Worm (Caenorhabditis elegans): Measurements from ENCODE around the gene K09C8.2.
A peak's percentile ranks its signal among the peaks of the same experiment; 100 is the strongest.

Gene K09C8.2

DNA sequence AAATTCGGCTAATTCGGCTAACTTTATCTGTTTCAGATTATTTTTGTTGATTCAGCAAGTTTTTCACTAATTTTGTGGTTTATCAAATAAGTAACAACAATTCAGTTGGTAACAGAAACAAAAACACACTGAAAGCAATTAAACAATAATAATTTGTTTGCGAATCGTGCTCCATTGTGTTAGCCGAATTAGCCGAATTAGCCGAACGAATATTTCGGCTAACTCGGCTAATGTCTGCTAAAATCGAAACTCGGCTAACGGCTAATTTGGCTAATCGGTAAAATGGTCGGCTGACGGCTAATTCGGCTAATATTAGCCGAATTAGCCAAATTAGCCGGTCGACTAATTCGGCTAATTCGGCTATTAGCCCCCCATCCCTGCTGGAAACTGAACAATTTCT, 44.5 kb downstream of the K09C8.2 start (continued):
- no peak for TF ChIP-seq hlh-11 (tag; optimal IDR thresholded peaks at IDR 0.05)

DNA sequence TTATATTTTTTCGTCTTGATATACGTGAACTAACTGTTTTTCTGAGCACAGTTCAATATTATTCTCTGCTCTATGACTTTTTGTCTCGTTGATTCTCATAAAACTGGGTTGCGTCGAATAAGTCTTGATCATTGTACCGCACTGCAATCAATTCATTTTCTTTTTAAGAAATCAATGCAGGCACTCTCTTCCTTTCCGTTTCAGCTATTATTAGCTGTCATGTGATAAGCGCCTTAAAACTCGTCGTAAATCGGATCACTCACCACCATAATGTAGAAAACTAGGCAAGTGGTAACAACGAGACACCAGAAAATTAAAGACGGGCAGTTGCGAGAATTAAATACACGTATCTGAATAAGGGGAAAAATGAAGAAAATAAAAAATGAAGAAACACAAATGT, 48.2 kb downstream of the K09C8.2 start:
- TF ChIP-seq daf-16 (GFP tag; optimal IDR thresholded peaks at IDR 0.05): no peak
- TF ChIP-seq daf-16 (tag; optimal IDR thresholded peaks at IDR 0.05): peak; percentile 63
- TF ChIP-seq spr-3 (GFP tag; optimal IDR thresholded peaks at IDR 0.05): no peak
- TF ChIP-seq nhr-10 (tag; optimal IDR thresholded peaks at IDR 0.05): no peak
- TF ChIP-seq unc-39 (tag; optimal IDR thresholded peaks at IDR 0.05): no peak
- peak; percentile 59 for TF ChIP-seq dve-1 (tag; optimal IDR thresholded peaks at IDR 0.05; ENCODE audit: insufficient read depth)
- peak; percentile 20; the same call in 1 of the 2 replicates for TF ChIP-seq php-3 (GFP tag; IDR thresholded peaks at IDR 0.05)
- TF ChIP-seq lin-39 (tag; optimal IDR thresholded peaks at IDR 0.05): no peak
- no peak for TF ChIP-seq nhr-48 (tag; optimal IDR thresholded peaks at IDR 0.05)
- no peak for TF ChIP-seq ztf-7 (tag; optimal IDR thresholded peaks at IDR 0.05)
- TF ChIP-seq hlh-30 (tag; optimal IDR thresholded peaks at IDR 0.05; ENCODE audit: insufficient read depth): peak; percentile 8
- TF ChIP-seq aly-2 (tag; optimal IDR thresholded peaks at IDR 0.05): no peak
- no peak for TF ChIP-seq jun-1 (tag; optimal IDR thresholded peaks at IDR 0.05)
- no peak for TF ChIP-seq ZK546.5 (tag; optimal IDR thresholded peaks at IDR 0.05)
- peak; percentile 21 for TF ChIP-seq nhr-28 (tag; optimal IDR thresholded peaks at IDR 0.05)
- TF ChIP-seq F10B5.3 (tag; optimal IDR thresholded peaks at IDR 0.05): no peak
- peak; percentile 47 for TF ChIP-seq hlh-11 (tag; optimal IDR thresholded peaks at IDR 0.05)
- peak; percentile 49 for TF ChIP-seq dmd-6 (GFP tag; IDR thresholded peaks at IDR 0.05)

DNA sequence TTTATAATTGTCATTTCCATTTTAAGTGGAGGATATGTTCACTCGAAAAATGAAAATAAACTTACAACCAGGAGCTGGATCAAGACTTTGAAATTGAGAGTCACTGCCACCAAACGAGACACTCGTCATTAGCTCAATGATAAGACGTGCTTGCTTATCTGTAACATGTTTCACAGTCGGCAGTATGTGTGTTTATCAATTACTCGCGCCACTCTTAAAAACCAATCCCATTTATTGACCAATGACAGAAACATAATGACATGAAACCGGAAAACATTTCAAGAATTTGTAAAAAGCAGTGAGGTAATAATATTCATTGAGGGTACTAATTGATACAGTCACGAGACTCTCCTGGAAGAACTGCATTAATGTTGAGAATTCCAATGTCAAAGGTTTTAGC, 48.8 kb downstream of the K09C8.2 start, which contains the start of gene del-5:
Gene del-5, minus strand, starts transcription at position 130 of the 400 bp plus-strand sequence.
- TF ChIP-seq nhr-42 (GFP tag; IDR thresholded peaks at IDR 0.05) (no peak), nhr-6 (tag; optimal IDR thresholded peaks at IDR 0.05) (no peak), ztf-7 (tag; optimal IDR thresholded peaks at IDR 0.05) (peak; percentile 24), dve-1 (tag; optimal IDR thresholded peaks at IDR 0.05; ENCODE audit: insufficient read depth) (peak; percentile 70), mxl-3 (GFP tag; optimal IDR thresholded peaks at IDR 0.05) (peak; percentile 13), daf-16 (GFP tag; optimal IDR thresholded peaks at IDR 0.05) (no peak), daf-16 (tag; optimal IDR thresholded peaks at IDR 0.05) (peak; percentile 95), nhr-11 (tag; optimal IDR thresholded peaks at IDR 0.05) (no peak), zag-1 (tag; optimal IDR thresholded peaks at IDR 0.05) (no peak), hlh-30 (tag; optimal IDR thresholded peaks at IDR 0.05; ENCODE audit: insufficient read depth) (peak; percentile 16), Y105C5A.15 (GFP tag; IDR thresholded peaks at IDR 0.05) (no peak), pqm-1 (tag; optimal IDR thresholded peaks at IDR 0.05) (peak; percentile 89), tra-1 (GFP tag; IDR thresholded peaks at IDR 0.05) (peak; percentile 54; the same call in 1 of the 2 replicates), ceh-62 (tag; optimal IDR thresholded peaks at IDR 0.05) (no peak), hlh-11 (tag; optimal IDR thresholded peaks at IDR 0.05) (peak; percentile 73), nhr-28 (tag; optimal IDR thresholded peaks at IDR 0.05) (peak; percentile 41), nhr-77 (tag; optimal IDR thresholded peaks at IDR 0.05) (peak; percentile 58), dmd-6 (GFP tag; IDR thresholded peaks at IDR 0.05) (peak; percentile 78), php-3 (GFP tag; IDR thresholded peaks at IDR 0.05) (peak; percentile 57; the same call in 1 of the 2 replicates), lin-1 (GFP tag; IDR thresholded peaks at IDR 0.05) (peak; percentile 67; the same call in 1 of the 2 replicates)

DNA sequence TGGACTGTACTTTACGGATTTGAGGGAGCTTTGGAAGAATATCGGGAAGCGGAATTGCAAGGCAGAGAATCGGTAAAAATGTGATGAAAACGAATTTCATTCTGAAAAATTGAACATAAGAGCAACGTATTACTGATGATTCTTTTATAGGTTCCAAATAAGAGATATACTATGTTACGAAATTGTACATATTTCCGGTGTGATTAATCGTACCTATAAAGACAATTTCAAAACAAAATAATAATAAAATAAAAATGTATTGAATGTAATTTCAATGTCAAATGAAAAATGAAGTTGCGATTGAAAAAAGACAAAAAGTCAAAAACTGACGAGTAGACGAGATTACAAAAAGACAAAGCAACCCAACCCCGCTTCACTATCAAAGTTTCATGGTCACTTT, 49.7 kb downstream of the K09C8.2 start, which contains the start of gene ttr-31:
Gene ttr-31, minus strand, starts transcription at position 101 of the 400 bp plus-strand sequence.
- TF ChIP-seq zip-2 (tag; optimal IDR thresholded peaks at IDR 0.05) (no peak), dmd-8 (GFP tag; IDR thresholded peaks at IDR 0.05) (no peak), zfp-2 (tag; optimal IDR thresholded peaks at IDR 0.05) (no peak), F49E8.2 (tag; optimal IDR thresholded peaks at IDR 0.05; ENCODE audit: borderline replicate concordance) (no peak), nhr-111 (GFP tag; optimal IDR thresholded peaks at IDR 0.05) (no peak), ceh-28 (tag; optimal IDR thresholded peaks at IDR 0.05) (no peak), fkh-10 (GFP tag; optimal IDR thresholded peaks at IDR 0.05) (no peak), madf-5 (GFP tag; IDR thresholded peaks at IDR 0.05) (no peak), ztf-7 (tag; optimal IDR thresholded peaks at IDR 0.05) (no peak), pha-4 (GFP tag; IDR thresholded peaks at IDR 0.05) (no peak), pha-4 (tag; optimal IDR thresholded peaks at IDR 0.05) (no peak)

Data from whole organism, L4 larva.